Fruit fly (Drosophila melanogaster) whole organism, wandering third instar larva: ENCODE data around the gene Hk.

Experiments used
- CrebA ChIP-seq: fragments of 200-800 bp; sonication (Bioruptor generic); optimal IDR thresholded peaks from 2 replicates; lab custom pipeline; 2016; ENCODE audit warnings: missing biosample characterization, mild to moderate bottlenecking, missing genetic modification characterization, borderline replicate concordance
- Dfd ChIP-seq: fragments of >200 bp; optimal IDR thresholded peaks from 2 replicates; lab custom pipeline; 2017; ENCODE audit warnings: missing biosample characterization, missing genetic modification characterization
- HLH106 ChIP-seq: fragments of 200-800 bp; optimal IDR thresholded peaks from 3 replicates; lab custom pipeline; 2019; ENCODE audit warnings: missing biosample characterization, mild to moderate bottlenecking, missing genetic modification characterization, moderate library complexity
- psq ChIP-seq: fragments of 200-800 bp; sonication (Bioruptor generic); optimal IDR thresholded peaks from 3 replicates; lab custom pipeline; 2017; ENCODE audit warnings: missing biosample characterization, mild to moderate bottlenecking, missing genetic modification characterization, moderate library complexity
- rgr ChIP-seq: fragments of 200-800 bp; sonication (Bioruptor generic); optimal IDR thresholded peaks from 3 replicates; lab custom pipeline; 2016; ENCODE audit warnings: missing biosample characterization, mild to moderate bottlenecking, missing genetic modification characterization

- TF ChIP-seq HLH106 (tag; lab: Kevin White, UChicago) (peak; percentile 90), Dfd (GFP tag; lab: Kevin White, UChicago) (no peak), CrebA (no peak), rgr (peak; percentile 76), psq (GFP tag; lab: Kevin White, UChicago) (peak; percentile 85)
Measured at dm6 chrX:10211128-10211914, 52.0 kb downstream of the Hk start.
